Worm (Caenorhabditis elegans): ENCODE data around the gene henn-1.

DNA sequence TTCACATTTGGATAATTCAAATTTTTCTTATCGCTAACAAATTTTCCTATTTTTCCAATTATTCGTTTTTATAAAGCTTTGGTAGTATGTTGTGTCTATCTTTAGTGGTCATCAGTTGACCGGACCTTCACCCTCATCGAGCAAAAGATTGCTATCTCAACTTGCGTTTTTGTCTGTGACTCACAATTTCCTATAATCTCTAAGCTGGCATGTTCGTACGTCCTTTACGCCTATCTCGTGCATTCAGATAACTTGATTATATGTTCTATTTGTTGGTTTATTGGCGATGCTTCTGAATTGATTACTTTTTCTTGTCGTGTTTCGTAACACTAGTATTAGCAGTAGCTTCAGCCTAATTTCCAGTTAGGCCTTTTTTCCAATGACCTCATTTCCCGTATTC, 47.1 kb downstream of the henn-1 start:
- TF ChIP-seq him-1 (tag; optimal IDR thresholded peaks at IDR 0.05) (no peak), dao-5 (tag; optimal IDR thresholded peaks at IDR 0.05) (no peak), W03F9.2 (tag; optimal IDR thresholded peaks at IDR 0.05) (no peak)
